Fruit fly (Drosophila melanogaster) whole organism, embryonic: Measurements from ENCODE around the gene CG7272.

ENCODE experiments used
- Blimp-1 ChIP-seq: fragments of 200-800 bp; sonication (Bioruptor generic); optimal IDR thresholded peaks from 3 replicates; lab custom pipeline; 2018; ENCODE audit warnings: missing biosample characterization, missing genetic modification characterization, mild to moderate bottlenecking, moderate library complexity, missing genetic modification reagents
- CG11247 ChIP-seq: fragments of 200-800 bp; sonication (Bioruptor generic); IDR thresholded peaks from 2 replicates; pipeline ENCODE4 v1.3.6; 2022; ENCODE audit warnings: missing biosample characterization, missing genetic modification characterization
- CG11723 ChIP-seq: fragments of 200-800 bp; sonication (Bioruptor generic); optimal IDR thresholded peaks from 2 replicates; lab custom pipeline; 2017; ENCODE audit warnings: missing biosample characterization, mild to moderate bottlenecking, missing genetic modification characterization
- CG13123 ChIP-seq: fragments of 200-800 bp; sonication (Bioruptor generic); optimal IDR thresholded peaks from 2 replicates; lab custom pipeline; 2016; ENCODE audit warnings: missing biosample characterization, missing genetic modification characterization
- CG14441 ChIP-seq: fragments of 200-800 bp; sonication (Bioruptor generic); IDR thresholded peaks from 2 replicates; pipeline ENCODE4 v1.3.6; 2022; ENCODE audit warnings: missing biosample characterization, missing genetic modification characterization
- CG14710 ChIP-seq: fragments of 200-800 bp; sonication (Bioruptor generic); optimal IDR thresholded peaks from 3 replicates; lab custom pipeline; 2019; ENCODE audit warnings: missing biosample characterization, mild to moderate bottlenecking, missing genetic modification characterization, moderate library complexity
- CG15479 ChIP-seq: fragments of 200-800 bp; sonication (Bioruptor generic); optimal IDR thresholded peaks from 3 replicates; lab custom pipeline; 2019; ENCODE audit warnings: missing biosample characterization, mild to moderate bottlenecking, missing genetic modification characterization, moderate library complexity
- CG15514 ChIP-seq: fragments of 200-800 bp; sonication (Bioruptor generic); optimal IDR thresholded peaks from 3 replicates; lab custom pipeline; 2017; ENCODE audit warnings: missing biosample characterization, missing genetic modification characterization, mild to moderate bottlenecking, moderate library complexity, missing genetic modification reagents
- CG1647 ChIP-seq: fragments of 200-800 bp; sonication (Bioruptor generic); optimal IDR thresholded peaks from 3 replicates; lab custom pipeline; 2016; ENCODE audit warnings: missing biosample characterization, missing genetic modification characterization
- CG17359 ChIP-seq: fragments of 200-800 bp; sonication (Bioruptor generic); optimal IDR thresholded peaks from 3 replicates; lab custom pipeline; 2018; ENCODE audit warnings: missing biosample characterization, mild to moderate bottlenecking, missing genetic modification characterization, moderate library complexity
- CG17385 ChIP-seq: fragments of 200-800 bp; sonication (Bioruptor generic); optimal IDR thresholded peaks from 3 replicates; lab custom pipeline; 2018; ENCODE audit warnings: missing biosample characterization, mild to moderate bottlenecking, missing genetic modification characterization
- CG17829 ChIP-seq: fragments of 200-800 bp; optimal IDR thresholded peaks from 2 replicates; lab custom pipeline; 2019; ENCODE audit warnings: missing biosample characterization, mild to moderate bottlenecking, missing genetic modification characterization, moderate library complexity
- CG17912 ChIP-seq: fragments of 200-800 bp; sonication (Bioruptor generic); optimal IDR thresholded peaks from 2 replicates; lab custom pipeline; 2018; ENCODE audit warnings: missing biosample characterization, mild to moderate bottlenecking, missing genetic modification characterization
- CG18011 ChIP-seq: fragments of 200-800 bp; sonication (Bioruptor generic); optimal IDR thresholded peaks from 2 replicates; lab custom pipeline; 2017; ENCODE audit warnings: missing biosample characterization, missing genetic modification characterization, mild to moderate bottlenecking, moderate library complexity, missing genotype
- CG2712 ChIP-seq: fragments of 200-800 bp; optimal IDR thresholded peaks from 3 replicates; lab custom pipeline; 2019; ENCODE audit warnings: missing biosample characterization, mild to moderate bottlenecking, missing genetic modification characterization, moderate library complexity
- CG34224 ChIP-seq: fragments of 200-800 bp; sonication (Bioruptor generic); IDR thresholded peaks from 3 replicates; pipeline ENCODE4 v1.3.6; 2022; ENCODE audit warnings: missing biosample characterization, missing genetic modification characterization; ENCODE audit not compliant: partially characterized antibody
- CG7839 ChIP-seq: fragments of 200-800 bp; sonication (Bioruptor generic); optimal IDR thresholded peaks from 3 replicates; lab custom pipeline; 2018; ENCODE audit warnings: missing biosample characterization, mild to moderate bottlenecking, missing genetic modification characterization, moderate library complexity
- Deaf1 ChIP-seq: fragments of 200-800 bp; optimal IDR thresholded peaks from 3 replicates; lab custom pipeline; 2019; ENCODE audit warnings: missing biosample characterization, mild to moderate bottlenecking, missing genetic modification characterization, moderate library complexity
- Rfx ChIP-seq: fragments of 200-800 bp; sonication (Bioruptor generic); IDR thresholded peaks from 2 replicates; pipeline ENCODE4 v1.3.6; 2022; ENCODE audit warnings: missing biosample characterization, missing genetic modification characterization
- Sry-β ChIP-seq: fragments of 200-800 bp; sonication (Bioruptor generic); optimal IDR thresholded peaks from 2 replicates; lab custom pipeline; 2018; ENCODE audit warnings: missing biosample characterization, mild to moderate bottlenecking, missing genetic modification characterization, moderate library complexity
- Trl ChIP-seq, 3 experiments: fragments of >200 bp in 2 of 3; fragments of 200-800 bp in 1 of 3; sonication (Bioruptor generic) in 1 of 3; optimal IDR thresholded peaks; 2 replicates in 1 of 3; 3 replicates in 2 of 3; lab custom pipeline; 2016 to 2017; ENCODE audit warnings: missing biosample characterization in 1 of 3, missing genetic modification characterization in 1 of 3
- ab ChIP-seq: fragments of 200-800 bp; sonication (Bioruptor generic); optimal IDR thresholded peaks from 2 replicates; lab custom pipeline; 2016; ENCODE audit warnings: missing biosample characterization, missing genetic modification characterization
- ac ChIP-seq: fragments of 200-800 bp; sonication (Bioruptor generic); optimal IDR thresholded peaks from 3 replicates; lab custom pipeline; 2017; ENCODE audit warnings: missing biosample characterization, mild to moderate bottlenecking, missing genetic modification characterization
- amos ChIP-seq: fragments of 200-800 bp; sonication (Bioruptor generic); IDR thresholded peaks from 2 replicates; pipeline ENCODE4 v1.3.6; 2022; ENCODE audit warnings: missing biosample characterization, missing genetic modification characterization; ENCODE audit not compliant: partially characterized antibody
- bbx ChIP-seq: fragments of 200-800 bp; sonication (Bioruptor generic); IDR thresholded peaks from 2 replicates; pipeline ENCODE4 v1.3.6; 2022; ENCODE audit warnings: missing biosample characterization, missing genetic modification characterization; ENCODE audit not compliant: partially characterized antibody
- chinmo ChIP-seq: fragments of 200-800 bp; sonication (Bioruptor generic); IDR thresholded peaks from 4 replicates; pipeline ENCODE4 v1.3.6; 2022; ENCODE audit warnings: missing biosample characterization, missing genetic modification characterization; ENCODE audit not compliant: partially characterized antibody
- corto ChIP-seq: fragments of 200-800 bp; sonication (Bioruptor generic); optimal IDR thresholded peaks from 2 replicates; lab custom pipeline; 2016; ENCODE audit warnings: missing biosample characterization, mild to moderate bottlenecking, missing genetic modification characterization, moderate library complexity
- crp ChIP-seq, 2 experiments: fragments of 200-800 bp; sonication (Bioruptor generic); optimal IDR thresholded peaks; 2 replicates in 1 of 2; 3 replicates in 1 of 2; lab custom pipeline; 2017; ENCODE audit warnings: missing biosample characterization in 2 of 2, missing genetic modification characterization in 2 of 2, mild to moderate bottlenecking in 1 of 2, moderate library complexity in 1 of 2
- fd102C ChIP-seq: fragments of 200-800 bp; sonication (Bioruptor generic); optimal IDR thresholded peaks from 2 replicates; lab custom pipeline; 2018; ENCODE audit warnings: missing biosample characterization, mild to moderate bottlenecking, missing genetic modification characterization, moderate library complexity
- gce ChIP-seq: fragments of 200-800 bp; sonication (Bioruptor generic); IDR thresholded peaks from 3 replicates; pipeline ENCODE4 v1.3.6; 2022; ENCODE audit warnings: missing biosample characterization, missing genetic modification characterization
- insv ChIP-seq, 2 experiments: fragments of 200-800 bp; sonication (Bioruptor generic); optimal IDR thresholded peaks; 3 replicates each; lab custom pipeline; 2016 to 2018; ENCODE audit warnings: missing biosample characterization in 2 of 2, missing genetic modification characterization in 2 of 2
- ken ChIP-seq: fragments of 200-800 bp; sonication (Bioruptor generic); IDR thresholded peaks from 3 replicates; pipeline ENCODE4 v1.3.6; 2022; ENCODE audit warnings: missing biosample characterization, missing genetic modification characterization
- klu ChIP-seq: fragments of 200-800 bp; sonication (Bioruptor generic); IDR thresholded peaks from 2 replicates; pipeline ENCODE4 v1.3.6; 2022; ENCODE audit warnings: missing biosample characterization, missing genetic modification characterization
- kni ChIP-seq: fragments of 200-800 bp; sonication (Bioruptor generic); optimal IDR thresholded peaks from 3 replicates; lab custom pipeline; 2017; ENCODE audit warnings: mild to moderate bottlenecking, missing biosample characterization, missing genetic modification reagents, missing genetic modification characterization
- lbe ChIP-seq: fragments of 200-800 bp; sonication (Bioruptor generic); optimal IDR thresholded peaks from 2 replicates; lab custom pipeline; 2016; ENCODE audit warnings: missing biosample characterization, mild to moderate bottlenecking, missing genetic modification characterization
- nom ChIP-seq: fragments of 200-800 bp; sonication (Bioruptor generic); optimal IDR thresholded peaks from 2 replicates; lab custom pipeline; 2017; ENCODE audit warnings: missing biosample characterization, missing genetic modification characterization, mild to moderate bottlenecking, moderate library complexity, missing genetic modification reagents
- rib ChIP-seq: fragments of 200-800 bp; sonication (Bioruptor generic); IDR thresholded peaks from 2 replicates; pipeline ENCODE4 v1.3.6; 2022; ENCODE audit warnings: missing biosample characterization, missing genetic modification characterization
- sc ChIP-seq, 3 experiments: fragments of >200 bp in 2 of 3; fragments of 200-800 bp in 1 of 3; sonication (Bioruptor generic) in 1 of 3; optimal IDR thresholded peaks; 2 replicates in 2 of 3; 3 replicates in 1 of 3; lab custom pipeline; 2017; ENCODE audit warnings: mild to moderate bottlenecking in 1 of 3, missing biosample characterization in 1 of 3, missing genetic modification characterization in 1 of 3, missing genetic modification reagents in 1 of 3
- tll ChIP-seq, 2 experiments: fragments of 200-800 bp in 1 of 2; fragments of >200 bp in 1 of 2; sonication (Bioruptor generic) in 1 of 2; optimal IDR thresholded peaks; 2 replicates each; lab custom pipeline; 2017 to 2019; ENCODE audit warnings: missing biosample characterization in 2 of 2, missing genetic modification characterization in 2 of 2, mild to moderate bottlenecking in 1 of 2, moderate library complexity in 1 of 2
- vnd ChIP-seq: fragments of 200-800 bp; sonication (Bioruptor generic); IDR thresholded peaks from 3 replicates; pipeline ENCODE4 v1.3.6; 2022; ENCODE audit warnings: missing biosample characterization, missing genetic modification characterization; ENCODE audit not compliant: partially characterized antibody

CG7272 gene

DNA sequence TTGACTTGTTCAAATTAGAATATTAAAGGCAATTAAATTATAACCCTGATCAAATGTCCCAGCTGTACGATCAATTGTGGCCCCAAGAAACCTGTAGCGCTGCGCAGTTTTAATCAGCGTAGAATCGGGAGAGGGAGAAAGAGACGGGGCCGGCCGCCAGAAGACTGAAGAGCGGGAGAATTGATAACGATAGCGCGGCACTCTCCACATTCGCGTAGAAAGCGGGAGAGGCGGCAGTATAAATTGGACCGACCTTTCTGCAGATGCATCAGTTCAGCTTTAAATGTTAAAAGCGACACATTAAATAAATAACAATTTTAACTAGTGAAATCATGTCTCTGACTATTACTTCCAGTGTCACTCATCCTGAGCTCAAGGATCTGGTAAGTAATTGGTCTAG, 10.0 kb downstream of the CG7272 start, which contains the start of gene MsrA (continued):
- TF ChIP-seq CG11723 (GFP tag; lab: Kevin White, UChicago) (no peak), CG14441 (GFP tag; lab: Robert Waterston, UW) (no peak), rib (GFP tag; lab: Robert Waterston, UW) (no peak), CG17829 (tag; lab: Kevin White, UChicago) (no peak), klu (GFP tag; lab: Robert Waterston, UW) (no peak), ab (GFP tag; lab: Kevin White, UChicago) (no peak)

DNA sequence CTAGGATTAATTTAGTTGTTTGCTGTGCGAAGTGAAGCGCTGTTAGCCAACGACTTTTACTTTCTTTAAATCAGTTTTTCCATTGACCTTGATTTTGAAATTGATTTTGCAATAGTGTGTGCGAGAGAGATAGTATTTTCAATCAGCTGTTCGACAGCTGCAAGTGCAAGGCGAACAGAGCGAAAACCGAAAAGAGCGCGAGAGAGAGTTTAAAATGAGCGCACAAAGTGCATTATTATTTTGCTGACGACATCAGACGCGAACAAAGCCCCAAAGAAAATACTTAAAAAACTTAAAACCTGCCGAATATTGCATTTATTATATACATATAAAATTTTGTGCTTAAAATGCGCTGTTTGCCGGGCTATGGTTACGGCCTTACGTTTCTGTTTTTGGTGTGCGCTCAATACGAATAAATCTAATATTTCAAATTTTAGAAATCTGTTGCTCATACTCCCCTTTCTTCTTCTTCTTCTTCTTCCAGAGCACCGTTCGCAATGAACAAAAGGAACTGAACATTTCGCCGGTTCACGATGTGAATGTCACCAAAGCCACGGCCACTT, 11.0 kb downstream of the CG7272 start:
- TF ChIP-seq amos (GFP tag; lab: Robert Waterston, UW): no peak
- peak; percentile 26 for TF ChIP-seq CG14710 (tag; lab: Kevin White, UChicago)
- TF ChIP-seq CG15479 (GFP tag; lab: Kevin White, UChicago): peak; percentile 32
- TF ChIP-seq CG17359 (tag; lab: Kevin White, UChicago): no peak
- no peak for TF ChIP-seq insv (GFP tag; optimal IDR thresholded peaks at IDR 0.05; lab: Kevin White, UChicago)
- TF ChIP-seq chinmo (GFP tag; lab: Robert Waterston, UW): 0 out of 4 replicates have a peak, but pooled peaks have one; percentile 48
- TF ChIP-seq Sry-β: no peak
- peak; percentile 64 for TF ChIP-seq nom
- peak in 1 of 2 experiments; percentile 61 for TF ChIP-seq tll (GFP tag; optimal IDR thresholded peaks at IDR 0.05; lab: Kevin White, UChicago)
- TF ChIP-seq Deaf1: no peak
- TF ChIP-seq CG15514 (GFP tag; lab: Kevin White, UChicago): peak; percentile 60
- TF ChIP-seq Blimp-1 (GFP tag; lab: Kevin White, UChicago): peak; percentile 47
- peak; percentile 50 for TF ChIP-seq corto (GFP tag; lab: Kevin White, UChicago)
- no peak for TF ChIP-seq gce (GFP tag; lab: Robert Waterston, UW)
- peak; percentile 81 for TF ChIP-seq CG17385 (GFP tag; lab: Kevin White, UChicago)
- TF ChIP-seq lbe (GFP tag; lab: Kevin White, UChicago): peak; percentile 14
- TF ChIP-seq ac (GFP tag; lab: Kevin White, UChicago): peak; percentile 58
- TF ChIP-seq CG11247: no peak
- peak; percentile 10 to 68 for TF ChIP-seq Trl (optimal IDR thresholded peaks at IDR 0.05; lab: Kevin White, UChicago)
- TF ChIP-seq Trl (GFP tag; optimal IDR thresholded peaks at IDR 0.05; lab: Kevin White, UChicago): no peak
- TF ChIP-seq CG2712: peak; percentile 13
- TF ChIP-seq crp (GFP tag; optimal IDR thresholded peaks at IDR 0.05; lab: Kevin White, UChicago): peak in 1 of 2 experiments; percentile 75
- TF ChIP-seq CG18011 (GFP tag; lab: Kevin White, UChicago): no peak
- no peak for TF ChIP-seq Rfx (GFP tag; lab: Robert Waterston, UW)
- TF ChIP-seq CG13123: no peak

DNA sequence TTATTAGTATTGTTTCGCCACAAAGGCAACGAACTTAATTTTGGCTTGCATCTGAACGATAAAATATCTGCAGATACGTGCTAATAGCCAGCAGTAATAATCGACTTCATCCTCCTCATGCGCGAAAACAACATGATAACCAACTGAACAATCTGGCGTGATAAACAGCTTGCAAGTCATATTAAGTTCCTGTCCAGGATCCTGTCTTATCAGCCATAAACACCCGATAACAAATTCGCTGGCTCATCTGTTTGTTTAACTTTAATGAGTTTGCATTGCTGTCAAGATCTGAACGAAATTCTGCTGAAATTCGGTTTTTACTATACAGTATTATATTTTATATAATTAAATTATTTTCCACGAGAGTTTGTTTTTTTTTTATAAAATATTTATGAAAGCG, 12.5 kb downstream of the CG7272 start:
- TF ChIP-seq sc (optimal IDR thresholded peaks at IDR 0.05; lab: Kevin White, UChicago) (no peak), sc (GFP tag; optimal IDR thresholded peaks at IDR 0.05; lab: Kevin White, UChicago) (no peak), bbx (GFP tag; lab: Robert Waterston, UW) (no peak), amos (GFP tag; lab: Robert Waterston, UW) (no peak), CG34224 (GFP tag; lab: Robert Waterston, UW) (no peak), kni (GFP tag; lab: Kevin White, UChicago) (no peak), fd102C (GFP tag; lab: Kevin White, UChicago) (no peak), CG1647 (GFP tag; lab: Kevin White, UChicago) (no peak), CG7839 (no peak), CG17912 (GFP tag; lab: Kevin White, UChicago) (no peak), vnd (GFP tag; lab: Robert Waterston, UW) (no peak), ken (no peak)
- TF ChIP-seq, all 482 proteins: peak for 0
